Fruit fly (Drosophila melanogaster) whole organism, embryonic: ENCODE data around the gene CG14655.
A peak's percentile ranks its signal among the peaks of the same experiment; 100 is the strongest.

Experiments
- Asciz ChIP-seq: fragments of 200-800 bp; sonication (Bioruptor generic); optimal IDR thresholded peaks from 2 replicates; lab custom pipeline; 2017; ENCODE audit warnings: missing biosample characterization, mild to moderate bottlenecking, missing genetic modification characterization, missing genetic modification reagents
- BtbVII ChIP-seq: fragments of 200-800 bp; sonication (Bioruptor generic); optimal IDR thresholded peaks from 3 replicates; lab custom pipeline; 2017; ENCODE audit warnings: missing biosample characterization, mild to moderate bottlenecking, missing genetic modification characterization
- CG11504 ChIP-seq: fragments of 200-800 bp; sonication (Bioruptor generic); optimal IDR thresholded peaks from 3 replicates; lab custom pipeline; 2019; ENCODE audit warnings: missing biosample characterization, mild to moderate bottlenecking, missing genetic modification characterization, moderate library complexity
- CG12104 ChIP-seq: fragments of 200-800 bp; sonication (Bioruptor generic); optimal IDR thresholded peaks from 3 replicates; lab custom pipeline; 2016; ENCODE audit warnings: missing biosample characterization, missing genetic modification characterization
- CG15269 ChIP-seq: fragments of 200-800 bp; sonication (Bioruptor generic); optimal IDR thresholded peaks from 2 replicates; lab custom pipeline; 2018; ENCODE audit warnings: missing biosample characterization, mild to moderate bottlenecking, missing genetic modification characterization, moderate library complexity
- CG15514 ChIP-seq: fragments of 200-800 bp; sonication (Bioruptor generic); optimal IDR thresholded peaks from 3 replicates; lab custom pipeline; 2017; ENCODE audit warnings: missing biosample characterization, missing genetic modification characterization, mild to moderate bottlenecking, moderate library complexity, missing genetic modification reagents
- CG1602 ChIP-seq: fragments of 200-800 bp; sonication (Bioruptor generic); optimal IDR thresholded peaks from 3 replicates; lab custom pipeline; 2016; ENCODE audit warnings: missing biosample characterization, missing genetic modification characterization
- CG17359 ChIP-seq: fragments of 200-800 bp; sonication (Bioruptor generic); optimal IDR thresholded peaks from 3 replicates; lab custom pipeline; 2018; ENCODE audit warnings: missing biosample characterization, mild to moderate bottlenecking, missing genetic modification characterization, moderate library complexity
- CG17361 ChIP-seq: fragments of 200-800 bp; sonication (Bioruptor generic); IDR thresholded peaks from 3 replicates; pipeline ENCODE4 v1.3.6; 2022; ENCODE audit warnings: missing biosample characterization, missing genetic modification characterization
- CG17385 ChIP-seq: fragments of 200-800 bp; sonication (Bioruptor generic); optimal IDR thresholded peaks from 3 replicates; lab custom pipeline; 2018; ENCODE audit warnings: missing biosample characterization, mild to moderate bottlenecking, missing genetic modification characterization
- CG18011 ChIP-seq: fragments of 200-800 bp; sonication (Bioruptor generic); optimal IDR thresholded peaks from 2 replicates; lab custom pipeline; 2017; ENCODE audit warnings: missing biosample characterization, missing genetic modification characterization, mild to moderate bottlenecking, moderate library complexity, missing genotype
- CG18476 ChIP-seq: fragments of 200-800 bp; sonication (Bioruptor generic); optimal IDR thresholded peaks from 2 replicates; lab custom pipeline; 2016; ENCODE audit warnings: missing biosample characterization, mild to moderate bottlenecking, missing genetic modification characterization
- CG31441 ChIP-seq: fragments of 200-800 bp; sonication (Bioruptor generic); IDR thresholded peaks from 2 replicates; pipeline ENCODE4 v1.3.6; 2022; ENCODE audit warnings: missing biosample characterization, missing genetic modification characterization
- CG32532 ChIP-seq: fragments of 200-800 bp; sonication (Bioruptor generic); IDR thresholded peaks from 2 replicates; pipeline ENCODE4 v1.3.6; 2022; ENCODE audit warnings: missing biosample characterization, missing genetic modification characterization
- CG3281 ChIP-seq: fragments of 200-800 bp; sonication (Bioruptor generic); optimal IDR thresholded peaks from 3 replicates; lab custom pipeline; 2017; ENCODE audit warnings: missing biosample characterization, mild to moderate bottlenecking, missing genetic modification characterization
- CG3407 ChIP-seq: fragments of 200-800 bp; sonication (Bioruptor generic); optimal IDR thresholded peaks from 2 replicates; lab custom pipeline; 2018; ENCODE audit warnings: missing biosample characterization, mild to moderate bottlenecking, missing genetic modification characterization
- CG4282 ChIP-seq: fragments of 200-800 bp; sonication (Bioruptor generic); optimal IDR thresholded peaks from 2 replicates; lab custom pipeline; 2016; ENCODE audit warnings: missing biosample characterization, missing genetic modification characterization
- CG43689 ChIP-seq: fragments of 200-800 bp; sonication (Bioruptor generic); IDR thresholded peaks from 2 replicates; pipeline ENCODE4 v1.3.6; 2022; ENCODE audit warnings: missing biosample characterization, missing genetic modification characterization
- CG5245 ChIP-seq: fragments of 200-800 bp; sonication (Bioruptor generic); optimal IDR thresholded peaks from 3 replicates; lab custom pipeline; 2016; ENCODE audit warnings: missing biosample characterization, missing genetic modification characterization
- CG5953 ChIP-seq: fragments of 200-800 bp; sonication (Bioruptor generic); IDR thresholded peaks from 2 replicates; pipeline ENCODE4 v1.3.6; 2022; ENCODE audit warnings: missing biosample characterization, missing genetic modification characterization
- CG6765 ChIP-seq: fragments of 200-800 bp; sonication (Bioruptor generic); optimal IDR thresholded peaks from 3 replicates; lab custom pipeline; 2017; ENCODE audit warnings: missing biosample characterization, mild to moderate bottlenecking, missing genetic modification characterization
- Doc3 ChIP-seq: fragments of 200-800 bp; sonication (Bioruptor generic); IDR thresholded peaks from 3 replicates; pipeline ENCODE4 v1.3.6; 2022; ENCODE audit warnings: missing biosample characterization, missing genetic modification characterization; ENCODE audit not compliant: partially characterized antibody
- Dp ChIP-seq: fragments of 200-800 bp; sonication (Bioruptor generic); optimal IDR thresholded peaks from 2 replicates; lab custom pipeline; 2018; ENCODE audit warnings: missing biosample characterization, mild to moderate bottlenecking, missing genetic modification characterization, moderate library complexity
- Ets65A ChIP-seq: fragments of 200-800 bp; sonication (Bioruptor generic); peaks from one replicate; lab custom pipeline; 2016; ENCODE audit warnings: missing biosample characterization, missing genetic modification characterization
- H15 ChIP-seq: fragments of 200-800 bp; sonication (Bioruptor generic); IDR thresholded peaks from 3 replicates; pipeline ENCODE4 v1.3.6; 2022; ENCODE audit warnings: missing biosample characterization, missing genetic modification characterization
- HLH3B ChIP-seq: fragments of 200-800 bp; sonication (Bioruptor generic); IDR thresholded peaks from 2 replicates; pipeline ENCODE4 v1.3.6; 2022; ENCODE audit warnings: missing biosample characterization, missing genetic modification characterization
- MTF-1 ChIP-seq: fragments of 200-800 bp; sonication (Bioruptor generic); optimal IDR thresholded peaks from 2 replicates; lab custom pipeline; 2018; ENCODE audit warnings: missing biosample characterization, mild to moderate bottlenecking, missing genetic modification characterization, borderline replicate concordance
- Mes4 ChIP-seq: fragments of 200-800 bp; sonication (Bioruptor generic); optimal IDR thresholded peaks from 2 replicates; lab custom pipeline; 2016; ENCODE audit warnings: missing biosample characterization, missing genetic modification characterization
- Trl ChIP-seq, 3 experiments: fragments of >200 bp in 2 of 3; fragments of 200-800 bp in 1 of 3; sonication (Bioruptor generic) in 1 of 3; optimal IDR thresholded peaks; 2 replicates in 1 of 3; 3 replicates in 2 of 3; lab custom pipeline; 2016 to 2017; ENCODE audit warnings: missing biosample characterization in 1 of 3, missing genetic modification characterization in 1 of 3
- ap ChIP-seq: fragments of 200-800 bp; sonication (Bioruptor generic); IDR thresholded peaks from 2 replicates; pipeline ENCODE4 v1.3.6; 2022; ENCODE audit warnings: missing biosample characterization, missing genetic modification characterization
- ash1 ChIP-seq: fragments of 200-800 bp; sonication (Bioruptor generic); optimal IDR thresholded peaks from 2 replicates; lab custom pipeline; 2018; ENCODE audit warnings: missing biosample characterization, mild to moderate bottlenecking, missing genetic modification characterization
- bbx ChIP-seq: fragments of 200-800 bp; sonication (Bioruptor generic); IDR thresholded peaks from 2 replicates; pipeline ENCODE4 v1.3.6; 2022; ENCODE audit warnings: missing biosample characterization, missing genetic modification characterization; ENCODE audit not compliant: partially characterized antibody
- br ChIP-seq: fragments of >200 bp; optimal IDR thresholded peaks from 2 replicates; lab custom pipeline; 2017
- cas ChIP-seq: fragments of 200-800 bp; sonication (Bioruptor generic); IDR thresholded peaks from 2 replicates; pipeline ENCODE4 v1.3.6; 2022; ENCODE audit warnings: missing biosample characterization, missing genetic modification characterization
- caup ChIP-seq: fragments of 200-800 bp; sonication (Bioruptor generic); optimal IDR thresholded peaks from 3 replicates; lab custom pipeline; 2017; ENCODE audit warnings: missing biosample characterization, mild to moderate bottlenecking, missing genetic modification characterization, moderate library complexity; ENCODE audit not compliant: severe bottlenecking
- dmrt11E ChIP-seq: fragments of 200-800 bp; sonication (Bioruptor generic); optimal IDR thresholded peaks from 3 replicates; lab custom pipeline; 2018; ENCODE audit warnings: missing biosample characterization, mild to moderate bottlenecking, missing genetic modification characterization, moderate library complexity
- en ChIP-seq: fragments of 200-800 bp; sonication (Bioruptor generic); optimal IDR thresholded peaks from 2 replicates; lab custom pipeline; 2016; ENCODE audit warnings: missing biosample characterization, missing genetic modification characterization
- fru ChIP-seq: fragments of >200 bp; optimal IDR thresholded peaks from 2 replicates; lab custom pipeline; 2017
- gcm2 ChIP-seq: fragments of 200-800 bp; sonication (Bioruptor generic); optimal IDR thresholded peaks from 2 replicates; lab custom pipeline; 2016; ENCODE audit warnings: missing biosample characterization, missing genetic modification characterization
- gt ChIP-seq: fragments of 200-800 bp; sonication (Bioruptor generic); IDR thresholded peaks from 2 replicates; pipeline ENCODE4 v1.3.6; 2022; ENCODE audit warnings: missing biosample characterization, missing genetic modification characterization
- inv ChIP-seq: fragments of 200-800 bp; sonication (Bioruptor generic); IDR thresholded peaks from 2 replicates; pipeline ENCODE4 v1.3.6; 2022; ENCODE audit warnings: missing biosample characterization, missing genetic modification characterization; ENCODE audit not compliant: partially characterized antibody
- kni ChIP-seq: fragments of 200-800 bp; sonication (Bioruptor generic); optimal IDR thresholded peaks from 3 replicates; lab custom pipeline; 2017; ENCODE audit warnings: mild to moderate bottlenecking, missing biosample characterization, missing genetic modification reagents, missing genetic modification characterization
- lbe ChIP-seq: fragments of 200-800 bp; sonication (Bioruptor generic); optimal IDR thresholded peaks from 2 replicates; lab custom pipeline; 2016; ENCODE audit warnings: missing biosample characterization, mild to moderate bottlenecking, missing genetic modification characterization
- luna ChIP-seq: fragments of 200-800 bp; sonication (Bioruptor generic); optimal IDR thresholded peaks from 2 replicates; lab custom pipeline; 2016; ENCODE audit warnings: missing biosample characterization, missing genetic modification characterization
- otp ChIP-seq: fragments of 200-800 bp; sonication (Bioruptor generic); IDR thresholded peaks from 3 replicates; pipeline ENCODE4, ENCODE4 v1.3.6; 2022; ENCODE audit warnings: missing biosample characterization, missing genetic modification characterization
- p53 ChIP-seq: fragments of 200-800 bp; sonication (Bioruptor generic); optimal IDR thresholded peaks from 2 replicates; lab custom pipeline; 2016; ENCODE audit warnings: missing biosample characterization, missing genetic modification characterization
- pnt ChIP-seq: fragments of 200-800 bp; sonication (Bioruptor generic); optimal IDR thresholded peaks from 3 replicates; lab custom pipeline; 2016; ENCODE audit warnings: missing biosample characterization, missing genetic modification characterization
- so ChIP-seq: fragments of 200-800 bp; sonication (Bioruptor generic); IDR thresholded peaks from 3 replicates; pipeline ENCODE4 v1.3.6; 2022; ENCODE audit warnings: missing biosample characterization, missing genetic modification characterization
- ssp ChIP-seq: fragments of 200-800 bp; sonication (Bioruptor generic); IDR thresholded peaks from 2 replicates; pipeline ENCODE4 v1.3.6; 2022; ENCODE audit warnings: missing biosample characterization, missing genetic modification characterization
- twi ChIP-seq: fragments of 200-800 bp; optimal IDR thresholded peaks from 2 replicates; lab custom pipeline; 2019; ENCODE audit warnings: missing biosample characterization, mild to moderate bottlenecking, missing genetic modification characterization, moderate library complexity

Gene CG14655

DNA sequence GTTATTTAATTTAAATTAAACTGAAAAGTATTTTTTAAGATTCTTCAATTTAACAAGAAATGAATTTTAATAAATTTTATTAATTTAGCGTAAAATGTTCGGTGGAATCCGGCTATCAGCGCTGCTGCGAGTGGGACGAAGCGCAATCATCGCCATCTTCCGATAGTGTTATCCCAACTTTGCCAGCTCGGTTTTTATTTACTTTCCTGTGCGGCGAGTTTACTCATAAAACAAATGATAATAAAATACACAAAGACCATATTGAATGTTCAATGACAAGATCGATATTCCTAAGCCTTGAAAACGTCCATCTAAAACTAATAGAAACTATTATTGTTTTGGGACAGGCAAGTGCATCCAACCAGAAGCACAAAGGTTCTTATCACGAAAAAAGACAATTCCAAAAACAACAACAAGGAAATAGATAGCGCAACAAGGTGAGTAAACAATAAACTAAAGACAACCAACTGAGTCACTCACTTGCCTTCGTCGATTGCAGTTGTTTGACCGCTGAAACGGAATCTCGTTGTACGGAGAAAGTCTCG is 33.1 kb upstream of the CG14655 start (continued):
- peak; percentile 69 for TF ChIP-seq caup (GFP tag; lab: Kevin White, UChicago)
- TF ChIP-seq CG3281 (GFP tag; lab: Kevin White, UChicago) = peak; percentile 52
- TF ChIP-seq Trl (optimal IDR thresholded peaks at IDR 0.05; lab: Kevin White, UChicago) = no peak
- peak; percentile 37 for TF ChIP-seq Trl (GFP tag; optimal IDR thresholded peaks at IDR 0.05; lab: Kevin White, UChicago)
- TF ChIP-seq H15 (GFP tag; lab: Robert Waterston, UW) = peak; percentile 62; the same call in 2 of the 3 replicates
- TF ChIP-seq MTF-1 = peak; percentile 83
- TF ChIP-seq bbx = peak; percentile 71
- no peak; the same call in 1 of the 2 replicates for TF ChIP-seq CG31441
- peak; percentile 87 for TF ChIP-seq kni
- no peak for TF ChIP-seq CG18476 (GFP tag; lab: Kevin White, UChicago)
- peak; percentile 42 for TF ChIP-seq Mes4
- TF ChIP-seq gt = no peak
- TF ChIP-seq otp (GFP tag; lab: Robert Waterston, UW) = peak; percentile 54; the same call in 2 of the 3 replicates
- TF ChIP-seq luna (GFP tag; lab: Kevin White, UChicago) = no peak
- no peak for TF ChIP-seq CG11504 (tag; lab: Kevin White, UChicago)
- peak; percentile 81 for TF ChIP-seq CG3407 (GFP tag; lab: Kevin White, UChicago)
- peak; percentile 54; the same call in 2 of the 3 replicates for TF ChIP-seq so (GFP tag; lab: Robert Waterston, UW)
- peak; percentile 49 for TF ChIP-seq CG1602 (GFP tag; lab: Kevin White, UChicago)
- TF ChIP-seq CG17361 (GFP tag; lab: Robert Waterston, UW) = peak; percentile 66
- TF ChIP-seq CG43689 (GFP tag; lab: Robert Waterston, UW) = peak; percentile 36; the same call in 1 of the 2 replicates
- peak; percentile 98 for TF ChIP-seq ssp (GFP tag; lab: Robert Waterston, UW)
- no peak for TF ChIP-seq pnt
- TF ChIP-seq en (GFP tag; lab: Kevin White, UChicago) = peak; percentile 45
- peak; percentile 39; the same call in 1 of the 2 replicates for TF ChIP-seq HLH3B (GFP tag; lab: Robert Waterston, UW)
- no peak for TF ChIP-seq fru (lab: Kevin White, UChicago)
- TF ChIP-seq CG4282 (GFP tag; lab: Kevin White, UChicago) = no peak
- peak; percentile 50; the same call in 1 of the 3 replicates for TF ChIP-seq Doc3 (GFP tag; lab: Robert Waterston, UW)
- TF ChIP-seq br = no peak
- peak; percentile 87 for TF ChIP-seq Asciz (GFP tag; lab: Kevin White, UChicago)
- TF ChIP-seq CG5245 = peak; percentile 7
- TF ChIP-seq CG12104 = peak; percentile 49
- TF ChIP-seq CG18011 (GFP tag; lab: Kevin White, UChicago) = no peak
- TF ChIP-seq twi (tag; lab: Kevin White, UChicago) = peak; percentile 68
- TF ChIP-seq CG17359 = peak; percentile 70
- no peak for TF ChIP-seq p53 (GFP tag; lab: Kevin White, UChicago)
- TF ChIP-seq Ets65A (GFP tag; lab: Kevin White, UChicago) = peak; percentile 64
- peak; percentile 77 for TF ChIP-seq BtbVII
- peak; percentile 65 for TF ChIP-seq CG15514 (GFP tag; lab: Kevin White, UChicago)
- peak; percentile 45 for TF ChIP-seq lbe (GFP tag; lab: Kevin White, UChicago)
- no peak for TF ChIP-seq ash1
- TF ChIP-seq dmrt11E (tag; lab: Kevin White, UChicago) = peak; percentile 76
- peak; percentile 68 for TF ChIP-seq CG17385 (GFP tag; lab: Kevin White, UChicago)
- TF ChIP-seq CG6765 (GFP tag; lab: Kevin White, UChicago) = no peak
- peak; percentile 43; the same call in 1 of the 2 replicates for TF ChIP-seq cas (GFP tag; lab: Robert Waterston, UW)
- TF ChIP-seq Dp (GFP tag; lab: Kevin White, UChicago) = no peak
- TF ChIP-seq CG32532 (GFP tag; lab: Robert Waterston, UW) = peak; percentile 67
- no peak for TF ChIP-seq gcm2
- no peak for TF ChIP-seq CG15269 (tag; lab: Kevin White, UChicago)
- peak; percentile 68 for TF ChIP-seq inv (GFP tag; lab: Robert Waterston, UW)
- 0 out of 2 replicates have a peak, but pooled peaks have one; percentile 20 for TF ChIP-seq ap (GFP tag; lab: Robert Waterston, UW)
- TF ChIP-seq CG5953 (GFP tag; lab: Robert Waterston, UW) = no peak
